Fruit fly (Drosophila melanogaster) whole organism, prepupa: Measurements from ENCODE around the gene CG34303.

Source experiments
- CG10631 ChIP-seq: fragments of 200-800 bp; sonication (Bioruptor generic); optimal IDR thresholded peaks from 2 replicates; lab custom pipeline; 2016; ENCODE audit warnings: missing biosample characterization, missing genetic modification characterization
- CG15336 ChIP-seq: fragments of 200-800 bp; sonication (Bioruptor generic); IDR thresholded peaks from 2 replicates; pipeline ENCODE4 v1.3.6; 2022; ENCODE audit warnings: missing biosample characterization, missing genetic modification characterization
- CG16779 ChIP-seq: fragments of 200-800 bp; sonication (Bioruptor generic); optimal IDR thresholded peaks from 3 replicates; lab custom pipeline; 2017; ENCODE audit warnings: missing biosample characterization, mild to moderate bottlenecking, missing genetic modification characterization
- CG32006 ChIP-seq: fragments of 200-800 bp; sonication (Bioruptor generic); optimal IDR thresholded peaks from 3 replicates; lab custom pipeline; 2017; ENCODE audit warnings: missing biosample characterization, mild to moderate bottlenecking, missing genetic modification characterization
- dac ChIP-seq: fragments of 200-800 bp; sonication (Bioruptor generic); optimal IDR thresholded peaks from 2 replicates; lab custom pipeline; 2017; ENCODE audit warnings: missing biosample characterization, mild to moderate bottlenecking, missing genetic modification characterization

- TF ChIP-seq CG16779 (tag; lab: Kevin White, UChicago) = no peak
- no peak for TF ChIP-seq CG10631 (GFP tag; lab: Kevin White, UChicago)
- no peak for TF ChIP-seq CG15336 (GFP tag; lab: Robert Waterston, UW)
- no peak for TF ChIP-seq CG32006 (GFP tag; lab: Kevin White, UChicago)
- no peak for TF ChIP-seq dac (GFP tag; lab: Kevin White, UChicago)
These were observed at the start of gene CG34303 for dm6 chr3R:10151830-10152513.
